Fruit fly (Drosophila melanogaster) whole organism, embryonic: ENCODE measurements around the gene stol.

Source experiments
- Abd-B ChIP-seq: fragments of 200-800 bp; sonication (Bioruptor generic); optimal IDR thresholded peaks from 2 replicates; lab custom pipeline; 2018; ENCODE audit warnings: missing biosample characterization, mild to moderate bottlenecking, missing genetic modification characterization, moderate library complexity
- CG10462 ChIP-seq: fragments of 200-800 bp; sonication (Bioruptor generic); optimal IDR thresholded peaks from 2 replicates; lab custom pipeline; 2016; ENCODE audit warnings: missing biosample characterization, missing genetic modification characterization
- CG11247 ChIP-seq: fragments of 200-800 bp; sonication (Bioruptor generic); IDR thresholded peaks from 2 replicates; pipeline ENCODE4 v1.3.6; 2022; ENCODE audit warnings: missing biosample characterization, missing genetic modification characterization
- CG1529 ChIP-seq: fragments of 200-800 bp; sonication (Bioruptor generic); optimal IDR thresholded peaks from 3 replicates; lab custom pipeline; 2018; ENCODE audit warnings: missing biosample characterization, missing genetic modification characterization
- CG15601 ChIP-seq: fragments of 200-800 bp; sonication (Bioruptor generic); optimal IDR thresholded peaks from 3 replicates; lab custom pipeline; 2019; ENCODE audit warnings: missing biosample characterization, mild to moderate bottlenecking, missing genetic modification characterization, moderate library complexity
- CG17385 ChIP-seq: fragments of 200-800 bp; sonication (Bioruptor generic); optimal IDR thresholded peaks from 3 replicates; lab custom pipeline; 2018; ENCODE audit warnings: missing biosample characterization, mild to moderate bottlenecking, missing genetic modification characterization
- CG30431 ChIP-seq: fragments of 200-800 bp; sonication (Bioruptor generic); optimal IDR thresholded peaks from 2 replicates; lab custom pipeline; 2017; ENCODE audit warnings: missing biosample characterization, missing genetic modification characterization
- CG3281 ChIP-seq: fragments of 200-800 bp; sonication (Bioruptor generic); optimal IDR thresholded peaks from 3 replicates; lab custom pipeline; 2017; ENCODE audit warnings: missing biosample characterization, mild to moderate bottlenecking, missing genetic modification characterization
- CG3995 ChIP-seq: fragments of 200-800 bp; sonication (Bioruptor generic); optimal IDR thresholded peaks from 3 replicates; lab custom pipeline; 2016; ENCODE audit warnings: missing biosample characterization, missing genetic modification characterization
- CG42726 ChIP-seq: fragments of 200-800 bp; sonication (Bioruptor generic); IDR thresholded peaks from 2 replicates; pipeline ENCODE4 v1.3.6; 2022; ENCODE audit warnings: missing biosample characterization, missing genetic modification characterization; ENCODE audit not compliant: partially characterized antibody
- CG5245 ChIP-seq: fragments of 200-800 bp; sonication (Bioruptor generic); optimal IDR thresholded peaks from 3 replicates; lab custom pipeline; 2016; ENCODE audit warnings: missing biosample characterization, missing genetic modification characterization
- CG6765 ChIP-seq: fragments of 200-800 bp; sonication (Bioruptor generic); optimal IDR thresholded peaks from 3 replicates; lab custom pipeline; 2017; ENCODE audit warnings: missing biosample characterization, mild to moderate bottlenecking, missing genetic modification characterization
- CG6791 ChIP-seq: fragments of 200-800 bp; sonication (Bioruptor generic); IDR thresholded peaks from 3 replicates; pipeline ENCODE4 v1.3.6; 2022; ENCODE audit warnings: missing biosample characterization, missing genetic modification characterization; ENCODE audit not compliant: partially characterized antibody
- CG8290 ChIP-seq, 3 experiments: fragments of 200-800 bp; sonication (Bioruptor generic); optimal IDR thresholded peaks; 2 replicates each; lab custom pipeline; 2016 to 2019; ENCODE audit warnings: missing biosample characterization in 3 of 3, missing genetic modification characterization in 3 of 3, mild to moderate bottlenecking in 2 of 3, moderate library complexity in 1 of 3
- CG8388 ChIP-seq: fragments of 200-800 bp; sonication (Bioruptor generic); optimal IDR thresholded peaks from 2 replicates; lab custom pipeline; 2019; ENCODE audit warnings: missing biosample characterization, mild to moderate bottlenecking, missing genetic modification characterization, moderate library complexity
- CG9609 ChIP-seq: fragments of 200-800 bp; sonication (Bioruptor generic); optimal IDR thresholded peaks from 3 replicates; lab custom pipeline; 2016; ENCODE audit warnings: missing biosample characterization, missing genetic modification characterization
- D ChIP-seq, 2 experiments: fragments of 200-800 bp in 1 of 2; fragments of >200 bp in 1 of 2; sonication (Bioruptor generic) in 1 of 2; optimal IDR thresholded peaks; 2 replicates in 1 of 2; 3 replicates in 1 of 2; lab custom pipeline; 2017; ENCODE audit warnings: mild to moderate bottlenecking in 1 of 2, missing biosample characterization in 1 of 2, missing genetic modification characterization in 1 of 2, missing genetic modification reagents in 1 of 2
- Dref ChIP-seq: fragments of 200-800 bp; sonication (Bioruptor generic); IDR thresholded peaks from 2 replicates; pipeline ENCODE4 v1.3.6; 2022; ENCODE audit warnings: missing biosample characterization, missing genetic modification characterization
- H2.0 ChIP-seq: fragments of 200-800 bp; sonication (Bioruptor generic); IDR thresholded peaks from 2 replicates; pipeline ENCODE4 v1.3.6; 2022; ENCODE audit warnings: missing biosample characterization, missing genetic modification characterization
- HLH54F ChIP-seq: fragments of 200-800 bp; sonication (Bioruptor generic); optimal IDR thresholded peaks from 3 replicates; lab custom pipeline; 2016; ENCODE audit warnings: missing biosample characterization, missing genetic modification characterization
- Hmr ChIP-seq: fragments of 200-800 bp; sonication (Bioruptor generic); optimal IDR thresholded peaks from 3 replicates; lab custom pipeline; 2017; ENCODE audit warnings: mild to moderate bottlenecking, missing biosample characterization, missing genetic modification reagents, missing genetic modification characterization
- Lhr ChIP-seq: fragments of 200-800 bp; sonication (Bioruptor generic); optimal IDR thresholded peaks from 3 replicates; lab custom pipeline; 2017; ENCODE audit warnings: mild to moderate bottlenecking, missing biosample characterization, missing genetic modification reagents, missing genetic modification characterization
- NFAT ChIP-seq: fragments of 200-800 bp; sonication (Bioruptor generic); IDR thresholded peaks from 2 replicates; pipeline ENCODE4 v1.3.6; 2022; ENCODE audit warnings: missing biosample characterization, missing genetic modification characterization
- Sry-δ ChIP-seq: fragments of 200-800 bp; sonication (Bioruptor generic); optimal IDR thresholded peaks from 2 replicates; lab custom pipeline; 2016; ENCODE audit warnings: missing biosample characterization, missing genetic modification characterization
- ato ChIP-seq: fragments of 200-800 bp; sonication (Bioruptor generic); IDR thresholded peaks from 2 replicates; pipeline ENCODE4 v1.3.6; 2022; ENCODE audit warnings: missing biosample characterization, missing genetic modification characterization; ENCODE audit not compliant: partially characterized antibody
- bab2 ChIP-seq: fragments of 200-800 bp; sonication (Bioruptor generic); optimal IDR thresholded peaks from 2 replicates; lab custom pipeline; 2016; ENCODE audit warnings: missing biosample characterization, missing genetic modification characterization
- bsh ChIP-seq, 2 experiments: fragments of 200-800 bp; sonication (Bioruptor generic); optimal IDR thresholded peaks; 2 replicates each; lab custom pipeline; 2017 to 2018; ENCODE audit warnings: mild to moderate bottlenecking in 2 of 2, missing biosample characterization in 2 of 2, missing genetic modification characterization in 2 of 2, moderate library complexity in 1 of 2
- chm ChIP-seq: fragments of 200-800 bp; sonication (Bioruptor generic); IDR thresholded peaks from 2 replicates; pipeline ENCODE4 v1.3.6; 2022; ENCODE audit warnings: missing biosample characterization, missing genetic modification characterization
- ci ChIP-seq: fragments of 200-800 bp; sonication (Bioruptor generic); IDR thresholded peaks from 3 replicates; pipeline ENCODE4 v1.3.6; 2022; ENCODE audit warnings: missing biosample characterization, missing genetic modification characterization
- croc ChIP-seq: fragments of 200-800 bp; sonication (Bioruptor generic); conservative IDR thresholded peaks from 3 replicates; pipeline ENCODE4 v1.3.6; 2022; ENCODE audit warnings: missing biosample characterization, missing genetic modification characterization
- exex ChIP-seq: fragments of 200-800 bp; sonication (Bioruptor generic); optimal IDR thresholded peaks from 4 replicates; lab custom pipeline; 2018; ENCODE audit warnings: missing biosample characterization, mild to moderate bottlenecking, missing genetic modification characterization, moderate library complexity
- fd64A ChIP-seq: fragments of 200-800 bp; sonication (Bioruptor generic); optimal IDR thresholded peaks from 3 replicates; lab custom pipeline; 2018; ENCODE audit warnings: missing biosample characterization, mild to moderate bottlenecking, missing genetic modification characterization
- gt ChIP-seq: fragments of 200-800 bp; sonication (Bioruptor generic); IDR thresholded peaks from 2 replicates; pipeline ENCODE4 v1.3.6; 2022; ENCODE audit warnings: missing biosample characterization, missing genetic modification characterization
- hkb ChIP-seq, 2 experiments: fragments of 200-800 bp in 1 of 2; fragments of >200 bp in 1 of 2; sonication (Bioruptor generic) in 1 of 2; IDR thresholded peaks in 1 of 2; optimal IDR thresholded peaks in 1 of 2; 2 replicates each; pipeline versions ENCODE4 v1.3.6 to Lab custom; 2017 to 2022; ENCODE audit warnings: missing biosample characterization in 1 of 2, missing genetic modification characterization in 1 of 2
- lbe ChIP-seq: fragments of 200-800 bp; sonication (Bioruptor generic); optimal IDR thresholded peaks from 2 replicates; lab custom pipeline; 2016; ENCODE audit warnings: missing biosample characterization, mild to moderate bottlenecking, missing genetic modification characterization
- oc ChIP-seq: fragments of 200-800 bp; sonication (Bioruptor generic); optimal IDR thresholded peaks from 2 replicates; lab custom pipeline; 2018; ENCODE audit warnings: missing biosample characterization, mild to moderate bottlenecking, missing genetic modification characterization, moderate library complexity
- pita ChIP-seq: fragments of 200-800 bp; sonication (Bioruptor generic); optimal IDR thresholded peaks from 2 replicates; lab custom pipeline; 2017; ENCODE audit warnings: missing biosample characterization, mild to moderate bottlenecking, missing genetic modification characterization
- prd ChIP-seq, 3 experiments: fragments of >200 bp in 2 of 3; fragments of 200-800 bp in 1 of 3; sonication (Bioruptor generic) in 1 of 3; optimal IDR thresholded peaks in 2 of 3; IDR thresholded peaks in 1 of 3; 2 replicates in 2 of 3; 3 replicates in 1 of 3; pipeline versions ENCODE4 v1.3.6 to Lab custom; 2017 to 2022; ENCODE audit warnings: missing biosample characterization in 1 of 3, missing genetic modification characterization in 1 of 3
- pros ChIP-seq: fragments of 200-800 bp; sonication (Bioruptor generic); optimal IDR thresholded peaks from 3 replicates; lab custom pipeline; 2019; ENCODE audit warnings: missing biosample characterization, mild to moderate bottlenecking, missing genetic modification characterization, moderate library complexity
- pzg ChIP-seq: fragments of 200-800 bp; sonication (Bioruptor generic); optimal IDR thresholded peaks from 3 replicates; lab custom pipeline; 2018; ENCODE audit warnings: missing biosample characterization, mild to moderate bottlenecking, missing genetic modification characterization, moderate library complexity
- ranshi ChIP-seq: fragments of 200-800 bp; sonication (Bioruptor generic); IDR thresholded peaks from 2 replicates; pipeline ENCODE4 v1.3.6; 2022; ENCODE audit warnings: missing biosample characterization, missing genetic modification characterization
- sc ChIP-seq, 3 experiments: fragments of >200 bp in 2 of 3; fragments of 200-800 bp in 1 of 3; sonication (Bioruptor generic) in 1 of 3; optimal IDR thresholded peaks; 2 replicates in 2 of 3; 3 replicates in 1 of 3; lab custom pipeline; 2017; ENCODE audit warnings: mild to moderate bottlenecking in 1 of 3, missing biosample characterization in 1 of 3, missing genetic modification characterization in 1 of 3, missing genetic modification reagents in 1 of 3
- seq ChIP-seq: fragments of 200-800 bp; sonication (Bioruptor generic); IDR thresholded peaks from 2 replicates; pipeline ENCODE4 v1.3.6; 2022; ENCODE audit warnings: missing biosample characterization, missing genetic modification characterization
- shn ChIP-seq: fragments of 200-800 bp; sonication (Bioruptor generic); optimal IDR thresholded peaks from 3 replicates; lab custom pipeline; 2016; ENCODE audit warnings: missing biosample characterization, missing genetic modification characterization
- twi ChIP-seq: fragments of 200-800 bp; optimal IDR thresholded peaks from 2 replicates; lab custom pipeline; 2019; ENCODE audit warnings: missing biosample characterization, mild to moderate bottlenecking, missing genetic modification characterization, moderate library complexity
- z ChIP-seq: fragments of 200-800 bp; sonication (Bioruptor generic); IDR thresholded peaks from 3 replicates; pipeline ENCODE4 v1.3.6; 2022; ENCODE audit warnings: missing biosample characterization, missing genetic modification characterization

Gene stol

DNA sequence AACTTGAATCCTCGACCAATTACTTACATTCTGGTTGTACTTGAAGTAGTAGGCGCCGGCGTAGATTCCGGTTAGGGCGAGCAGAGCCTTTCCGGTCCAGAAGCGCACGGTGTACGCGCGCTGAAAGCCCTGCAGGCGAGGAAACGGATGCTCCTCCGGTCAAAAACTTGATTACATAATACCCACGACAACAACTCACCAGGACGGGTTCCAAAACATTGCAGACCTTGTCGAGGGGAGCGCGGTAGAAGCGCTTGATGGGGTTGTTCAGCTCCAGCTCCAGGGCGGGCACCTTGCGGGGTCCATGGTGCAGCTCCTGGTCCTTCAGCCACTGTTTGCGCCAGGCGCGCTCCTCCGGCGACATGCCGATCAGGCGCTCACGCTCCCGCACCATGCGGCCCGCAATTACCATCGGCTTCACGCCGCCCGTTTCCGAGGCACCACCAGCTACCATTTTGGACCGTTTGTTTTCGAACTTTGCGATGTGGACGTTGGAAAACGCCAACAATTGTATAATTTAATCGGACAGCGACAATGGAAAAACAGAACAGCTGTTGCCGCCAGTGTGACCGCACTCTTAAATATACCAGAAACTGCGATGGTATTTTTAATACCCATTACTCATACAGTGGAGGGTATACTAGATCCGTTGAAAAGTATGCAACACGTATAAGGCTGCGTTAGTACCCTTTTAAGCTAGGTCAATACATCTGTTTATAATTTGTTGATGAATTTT lies 32.6 kb upstream of the stol start, which contains the start of gene ND-B17 (continued):
- peak; percentile 65 for TF ChIP-seq Lhr (GFP tag; lab: Kevin White, UChicago)
- no peak for TF ChIP-seq lbe (GFP tag; lab: Kevin White, UChicago)
- peak; percentile 56 for TF ChIP-seq CG11247 (GFP tag; lab: Robert Waterston, UW)
- TF ChIP-seq CG9609 (GFP tag; lab: Kevin White, UChicago): peak; percentile 29
- no peak for TF ChIP-seq CG1529 (GFP tag; lab: Kevin White, UChicago)
- TF ChIP-seq CG6791 (GFP tag; lab: Robert Waterston, UW): peak; percentile 40; the same call in 2 of the 3 replicates
- TF ChIP-seq exex: no peak
- no peak for TF ChIP-seq pita (GFP tag; lab: Kevin White, UChicago)
- no peak for TF ChIP-seq gt
- TF ChIP-seq CG17385: no peak
- no peak for TF ChIP-seq CG6765 (GFP tag; lab: Kevin White, UChicago)
- peak; percentile 56 for TF ChIP-seq bab2
- peak; percentile 59 for TF ChIP-seq HLH54F (GFP tag; lab: Kevin White, UChicago)
- TF ChIP-seq oc (tag; lab: Kevin White, UChicago): no peak
- TF ChIP-seq CG15601 (tag; lab: Kevin White, UChicago): peak; percentile 17
- TF ChIP-seq CG10462: peak; percentile 19
- TF ChIP-seq CG3995: peak; percentile 22
- TF ChIP-seq CG8388 (GFP tag; lab: Kevin White, UChicago): no peak
- TF ChIP-seq prd (optimal IDR thresholded peaks at IDR 0.05; lab: Kevin White, UChicago): no peak
- no peak; the same call in 2 of the 3 replicates for TF ChIP-seq prd (GFP tag; IDR thresholded peaks at IDR 0.05; lab: Robert Waterston, UW)
- TF ChIP-seq NFAT (GFP tag; lab: Robert Waterston, UW): peak; percentile 72
- TF ChIP-seq CG3281 (GFP tag; lab: Kevin White, UChicago): no peak
- peak; percentile 12 for TF ChIP-seq Sry-δ (GFP tag; lab: Kevin White, UChicago)
- TF ChIP-seq seq: no peak
- TF ChIP-seq Abd-B: no peak
- no peak for TF ChIP-seq fd64A (GFP tag; lab: Kevin White, UChicago)
- 0 out of 2 replicates have a peak, but pooled peaks have one; percentile 7 for TF ChIP-seq ato (GFP tag; lab: Robert Waterston, UW)
- TF ChIP-seq ranshi (GFP tag; lab: Robert Waterston, UW): peak; percentile 63; the same call in 1 of the 2 replicates
- TF ChIP-seq CG42726 (GFP tag; lab: Robert Waterston, UW): no peak
- TF ChIP-seq hkb (optimal IDR thresholded peaks at IDR 0.05; lab: Kevin White, UChicago): peak; percentile 29
- TF ChIP-seq hkb (GFP tag; IDR thresholded peaks at IDR 0.05; lab: Robert Waterston, UW): peak; percentile 63; the same call in 1 of the 2 replicates
- peak in 1 of 2 experiments; percentile 31 for TF ChIP-seq bsh (GFP tag; optimal IDR thresholded peaks at IDR 0.05; lab: Kevin White, UChicago)
- TF ChIP-seq H2.0 (GFP tag; lab: Robert Waterston, UW): peak; percentile 65
- peak; percentile 37; the same call in 1 of the 2 replicates for TF ChIP-seq Dref (GFP tag; lab: Robert Waterston, UW)
- no peak for TF ChIP-seq CG5245
- TF ChIP-seq Hmr (GFP tag; lab: Kevin White, UChicago): no peak
- TF ChIP-seq sc (optimal IDR thresholded peaks at IDR 0.05; lab: Kevin White, UChicago): no peak
- no peak for TF ChIP-seq sc (GFP tag; optimal IDR thresholded peaks at IDR 0.05; lab: Kevin White, UChicago)
- TF ChIP-seq chm (GFP tag; lab: Robert Waterston, UW): peak; percentile 67
- TF ChIP-seq CG30431 (GFP tag; lab: Kevin White, UChicago): no peak
- peak; percentile 76 for TF ChIP-seq pzg
- no peak for TF ChIP-seq pros
- TF ChIP-seq shn (GFP tag; lab: Kevin White, UChicago): peak; percentile 55
- TF ChIP-seq z (GFP tag; lab: Robert Waterston, UW): no peak
- TF ChIP-seq croc (GFP tag; lab: Robert Waterston, UW): no peak
- TF ChIP-seq twi (tag; lab: Kevin White, UChicago): peak; percentile 27
- peak; percentile 79 for TF ChIP-seq CG8290 (GFP tag; optimal IDR thresholded peaks at IDR 0.05; lab: Kevin White, UChicago)
- peak; percentile 44 to 87 for TF ChIP-seq CG8290 (tag; optimal IDR thresholded peaks at IDR 0.05; lab: Kevin White, UChicago)
- no peak for TF ChIP-seq D (optimal IDR thresholded peaks at IDR 0.05; lab: Kevin White, UChicago)
- no peak for TF ChIP-seq D (GFP tag; optimal IDR thresholded peaks at IDR 0.05; lab: Kevin White, UChicago)
- peak; percentile 82 for TF ChIP-seq ci
